Worm (Caenorhabditis elegans): ENCODE measurements around the gene unc-1.
A peak's percentile ranks its signal among the peaks of the same experiment; 100 is the strongest.

unc-1 gene

DNA sequence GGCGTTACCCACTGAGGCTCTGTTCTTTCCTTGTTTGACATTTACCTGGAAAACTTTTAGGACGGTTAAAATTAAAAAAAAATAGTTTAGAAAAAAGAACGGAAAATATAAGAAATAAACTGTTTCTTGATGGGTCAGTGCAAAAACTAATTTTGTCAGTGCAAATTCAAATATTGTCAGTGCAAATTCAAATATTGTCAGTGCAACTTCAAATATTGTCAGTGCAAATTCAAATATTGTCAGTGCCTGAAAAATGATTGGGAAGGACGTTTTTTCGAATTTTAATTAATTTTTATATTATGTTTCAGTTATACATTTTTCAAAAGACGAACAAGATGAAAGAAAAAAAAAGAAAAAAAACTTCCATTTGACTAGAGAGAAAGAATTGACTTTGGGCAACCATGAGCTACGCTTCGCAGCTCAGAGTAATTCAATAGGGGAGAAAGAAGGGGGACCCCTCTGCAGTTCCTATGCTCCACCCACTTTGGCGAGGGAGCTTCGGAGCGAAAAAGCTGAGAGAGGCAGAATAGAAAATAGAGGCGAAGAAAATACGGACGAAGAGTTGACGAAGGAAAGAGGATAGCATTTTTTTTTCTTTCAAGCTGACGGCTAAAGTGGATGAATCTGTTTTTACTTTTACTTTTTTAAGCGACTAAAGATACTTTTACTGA is at the start of gene unc-1:
TSS of gene unc-1 (minus strand) at position 51 of the 671 bp plus-strand sequence.
- TF ChIP-seq ham-2 (GFP tag; optimal IDR thresholded peaks at IDR 0.05) = no peak
- no peak for TF ChIP-seq sptf-1 (tag; optimal IDR thresholded peaks at IDR 0.05)
- TF ChIP-seq elt-1 (tag; optimal IDR thresholded peaks at IDR 0.05; ENCODE audit: borderline replicate concordance, insufficient read depth) = no peak
- TF ChIP-seq hlh-1 (tag; optimal IDR thresholded peaks at IDR 0.05) = no peak
- TF ChIP-seq mep-1 (tag; optimal IDR thresholded peaks at IDR 0.05) = peak; percentile 7
- no peak for TF ChIP-seq nhr-28 (tag; optimal IDR thresholded peaks at IDR 0.05)
- TF ChIP-seq ceh-83 (GFP tag; optimal IDR thresholded peaks at IDR 0.05) = no peak
- no peak for TF ChIP-seq flh-1 (GFP tag; optimal IDR thresholded peaks at IDR 0.05)
- peak; percentile 95 for TF ChIP-seq ces-1 (GFP tag; optimal IDR thresholded peaks at IDR 0.05)
- no peak for TF ChIP-seq nhr-12 (tag; optimal IDR thresholded peaks at IDR 0.05)
- no peak for TF ChIP-seq cnd-1 (tag; optimal IDR thresholded peaks at IDR 0.05)
- no peak for TF ChIP-seq zip-8 (tag; optimal IDR thresholded peaks at IDR 0.05)
- no peak for TF ChIP-seq ztf-11 (tag; optimal IDR thresholded peaks at IDR 0.05)
- TF ChIP-seq unc-120 (tag; optimal IDR thresholded peaks at IDR 0.05; ENCODE audit: poor library complexity, severe bottlenecking) = peak; percentile 11
- no peak for TF ChIP-seq lin-32 (GFP tag; optimal IDR thresholded peaks at IDR 0.05)
- TF ChIP-seq mls-2 (tag; optimal IDR thresholded peaks at IDR 0.05) = no peak
- TF ChIP-seq mab-5 (tag; optimal IDR thresholded peaks at IDR 0.05) = no peak

DNA sequence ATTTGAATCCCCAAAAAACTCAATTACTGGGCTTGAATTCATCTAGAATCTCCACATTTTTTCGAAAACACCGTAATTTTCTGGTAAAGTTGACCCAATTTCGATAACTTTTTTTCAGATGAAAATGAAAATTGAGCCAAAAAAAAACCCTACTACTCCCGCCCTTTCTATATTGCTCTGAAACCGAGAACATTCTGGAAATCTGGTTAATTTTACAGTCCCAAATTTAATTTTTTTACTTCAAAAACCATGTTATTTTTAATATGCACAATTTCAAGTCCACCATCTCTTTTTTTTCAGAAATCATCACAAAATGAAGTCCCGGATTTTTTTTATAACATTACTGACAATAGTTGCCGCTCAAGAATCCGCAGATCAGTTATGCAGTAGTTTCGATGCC is 49.4 kb upstream of the unc-1 start, which contains the start of gene C05D9.3:
TSS of gene C05D9.3 (plus strand) at position 301 of the 400 bp plus-strand sequence.
- no peak for TF ChIP-seq nhr-76 (tag; optimal IDR thresholded peaks at IDR 0.05)
- TF ChIP-seq ceh-39 (tag; optimal IDR thresholded peaks at IDR 0.05) = no peak
- no peak for TF ChIP-seq drap-1 (GFP tag; optimal IDR thresholded peaks at IDR 0.05)
- TF ChIP-seq snpc-4 (tag; optimal IDR thresholded peaks at IDR 0.05) = no peak
- TF ChIP-seq hlh-1 (tag; optimal IDR thresholded peaks at IDR 0.05) = no peak
- no peak for TF ChIP-seq unc-39 (tag; optimal IDR thresholded peaks at IDR 0.05)
- no peak for TF ChIP-seq lin-32 (GFP tag; optimal IDR thresholded peaks at IDR 0.05)
- TF ChIP-seq nhr-28 (tag; optimal IDR thresholded peaks at IDR 0.05) = no peak
- TF ChIP-seq lin-13 (tag; optimal IDR thresholded peaks at IDR 0.05) = no peak
- no peak for TF ChIP-seq zip-8 (tag; optimal IDR thresholded peaks at IDR 0.05)
- TF ChIP-seq lsy-2 (tag; optimal IDR thresholded peaks at IDR 0.05) = no peak
- no peak for TF ChIP-seq mep-1 (tag; optimal IDR thresholded peaks at IDR 0.05)
- no peak for TF ChIP-seq ham-2 (GFP tag; optimal IDR thresholded peaks at IDR 0.05)
- TF ChIP-seq tbx-8 (GFP tag; optimal IDR thresholded peaks at IDR 0.05) = no peak
- no peak for TF ChIP-seq cnd-1 (tag; optimal IDR thresholded peaks at IDR 0.05)
- TF ChIP-seq blmp-1 (tag; optimal IDR thresholded peaks at IDR 0.05) = no peak
- no peak for TF ChIP-seq bed-3 (GFP tag; optimal IDR thresholded peaks at IDR 0.05)

ce11 chrX:1110723-1111122 is 48.5 kb upstream of the unc-1 start:
- no peak for TF ChIP-seq mls-2 (tag; optimal IDR thresholded peaks at IDR 0.05)
- TF ChIP-seq unc-120 (tag; optimal IDR thresholded peaks at IDR 0.05; ENCODE audit: poor library complexity, severe bottlenecking) = peak; percentile 48
- TF ChIP-seq hlh-1 (tag; optimal IDR thresholded peaks at IDR 0.05) = peak; percentile 98

DNA sequence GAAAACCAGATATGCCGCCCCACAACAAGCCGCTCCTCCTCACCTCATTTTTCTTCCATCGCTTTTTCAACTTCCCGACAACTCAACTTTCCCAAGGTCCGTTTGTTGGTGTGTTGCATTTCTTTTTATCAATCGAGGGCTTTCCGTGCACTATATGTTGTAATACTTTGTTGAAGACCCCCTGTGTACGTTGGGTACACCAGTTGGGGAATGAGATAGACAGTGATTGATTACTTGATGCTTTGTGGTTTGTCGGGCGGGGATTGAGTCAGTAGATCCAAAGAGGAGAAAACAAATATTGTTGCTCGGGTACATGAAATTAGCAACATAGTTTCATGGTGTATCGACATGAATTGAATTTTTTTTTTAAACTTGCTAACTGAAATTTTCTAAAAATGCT is 46.6 kb upstream of the unc-1 start:
- TF ChIP-seq lin-13 (tag; optimal IDR thresholded peaks at IDR 0.05) = no peak
- no peak for TF ChIP-seq M03D4.4 (tag; optimal IDR thresholded peaks at IDR 0.05)
- TF ChIP-seq unc-120 (tag; optimal IDR thresholded peaks at IDR 0.05; ENCODE audit: poor library complexity, severe bottlenecking) = peak; percentile 47
- TF ChIP-seq unc-62 (GFP tag; optimal IDR thresholded peaks at IDR 0.05) = peak; percentile 93
- no peak for TF ChIP-seq nhr-76 (tag; optimal IDR thresholded peaks at IDR 0.05)
- peak; percentile 92 for TF ChIP-seq hlh-1 (tag; optimal IDR thresholded peaks at IDR 0.05)

DNA sequence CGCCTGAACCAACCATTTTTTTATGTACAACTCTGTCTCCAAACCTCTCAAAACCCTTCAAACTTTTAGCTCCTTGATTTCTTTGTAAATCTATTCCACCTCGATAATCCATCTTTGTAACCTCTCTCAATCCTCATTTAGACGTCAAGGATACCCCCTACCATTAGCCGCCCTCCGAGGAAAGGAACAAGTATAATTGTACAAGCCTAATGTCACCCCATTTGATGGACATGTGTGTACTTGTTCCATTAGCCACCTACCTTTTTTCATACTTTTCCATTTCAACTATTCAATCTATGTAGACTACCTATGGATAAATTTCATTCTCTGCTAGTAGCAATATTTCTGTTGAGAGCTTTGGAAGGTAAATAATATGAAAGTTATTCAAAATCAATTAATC is 45.5 kb upstream of the unc-1 start, which contains the start of gene C05D9.4:
TSS of gene C05D9.4 (plus strand) at position 301 of the 400 bp plus-strand sequence.
- no peak for TF ChIP-seq nhr-2 (tag; optimal IDR thresholded peaks at IDR 0.05)
- TF ChIP-seq zip-8 (tag; optimal IDR thresholded peaks at IDR 0.05) = no peak
